Worm (Caenorhabditis elegans) whole organism, L1 larva: ENCODE data around the gene zif-1.

ENCODE experiments used
- C16A3.4 ChIP-seq: fragments of 150-350 bp; optimal IDR thresholded peaks from 2 replicates; lab custom pipeline; 2014; ENCODE audit warnings: missing biosample characterization, missing genetic modification characterization
- F16B12.6 ChIP-seq: fragments of 150-350 bp; optimal IDR thresholded peaks from 2 replicates; lab custom pipeline; 2014; ENCODE audit warnings: missing biosample characterization, missing genetic modification characterization
- aly-2 ChIP-seq: fragments of 150-350 bp; optimal IDR thresholded peaks from 2 replicates; lab custom pipeline; 2014; ENCODE audit warnings: missing biosample characterization, missing genetic modification characterization
- ceh-82 ChIP-seq, 3 experiments: fragments of 150-350 bp in 1 of 3; sonication (generic microtip) in 2 of 3; optimal IDR thresholded peaks; 2 replicates each; lab custom pipeline; 2014 to 2017; ENCODE audit warnings: missing biosample characterization in 3 of 3, missing genetic modification characterization in 3 of 3
- ces-1 ChIP-seq: fragments of 150-350 bp; optimal IDR thresholded peaks from 2 replicates; lab custom pipeline; 2014; ENCODE audit warnings: missing biosample characterization, missing genetic modification reagents, missing genetic modification characterization
- efl-3 ChIP-seq: fragments of 200-800 bp; sonication (Bioruptor generic); optimal IDR thresholded peaks from 2 replicates; lab custom pipeline; 2018; ENCODE audit warnings: mild to moderate bottlenecking, missing genetic modification characterization, missing compliant biosample characterization
- elt-2 ChIP-seq: sonication (generic microtip); optimal IDR thresholded peaks from 2 replicates; lab custom pipeline; 2016; ENCODE audit warnings: missing genetic modification characterization, mild to moderate bottlenecking, inconsistent platforms, missing compliant biosample characterization, missing genetic modification reagents
- elt-3 ChIP-seq, 6 experiments: fragments of 150-350 bp in 1 of 6; sonication (generic microtip); optimal IDR thresholded peaks; 2 replicates each; lab custom pipeline; 2017 to 2018; ENCODE audit warnings: missing biosample characterization in 6 of 6, missing genetic modification characterization in 6 of 6, inconsistent platforms in 1 of 6
- fkh-10 ChIP-seq: sonication (generic microtip); optimal IDR thresholded peaks from 2 replicates; lab custom pipeline; 2017; ENCODE audit warnings: missing biosample characterization, missing genetic modification reagents, missing genetic modification characterization
- fos-1 ChIP-seq: fragments of 150-350 bp; optimal IDR thresholded peaks from 2 replicates; lab custom pipeline; 2014; ENCODE audit warnings: missing biosample characterization, missing genetic modification characterization
- isw-1 ChIP-seq: fragments of 200-800 bp; sonication (Bioruptor generic); IDR thresholded peaks from 2 replicates; pipeline ENCODE4 v1.3.6; 2022; ENCODE audit warnings: missing genetic modification characterization, missing compliant biosample characterization
- jun-1 ChIP-seq: fragments of 150-350 bp; optimal IDR thresholded peaks from 2 replicates; lab custom pipeline; 2014; ENCODE audit warnings: missing biosample characterization, missing genetic modification reagents, missing genetic modification characterization
- lin-13 ChIP-seq: fragments of 150-350 bp; optimal IDR thresholded peaks from 2 replicates; lab custom pipeline; 2014; ENCODE audit warnings: missing biosample characterization, missing genetic modification reagents, missing genetic modification characterization
- lin-14 ChIP-seq: fragments of 200-800 bp; sonication (Bioruptor generic); optimal IDR thresholded peaks from 2 replicates; lab custom pipeline; 2018; ENCODE audit warnings: mild to moderate bottlenecking, missing genetic modification characterization, moderate library complexity, missing compliant biosample characterization
- lin-35 ChIP-seq, 2 experiments: fragments of 150-350 bp; optimal IDR thresholded peaks; 2 replicates each; lab custom pipeline; 2014; ENCODE audit warnings: missing biosample characterization in 2 of 2, missing genetic modification characterization in 2 of 2, missing genetic modification reagents in 2 of 2
- lin-39 ChIP-seq: fragments of 150-350 bp; optimal IDR thresholded peaks from 2 replicates; lab custom pipeline; 2014; ENCODE audit warnings: missing biosample characterization, missing genetic modification reagents, missing genetic modification characterization
- lir-3 ChIP-seq: sonication (generic microtip); optimal IDR thresholded peaks from 2 replicates; lab custom pipeline; 2016; ENCODE audit warnings: mild to moderate bottlenecking, missing genetic modification characterization, moderate library complexity, missing compliant biosample characterization; ENCODE audit not compliant: poor library complexity
- mab-9 ChIP-seq: fragments of 200-800 bp; sonication (Bioruptor generic); IDR thresholded peaks from 2 replicates; pipeline ENCODE4 v1.3.6; 2022; ENCODE audit warnings: missing genetic modification reagents, missing genetic modification characterization, missing compliant biosample characterization
- mef-2 ChIP-seq: fragments of 150-350 bp; optimal IDR thresholded peaks from 2 replicates; lab custom pipeline; 2014; ENCODE audit warnings: missing biosample characterization, missing genetic modification characterization
- mep-1 ChIP-seq: fragments of 150-350 bp; optimal IDR thresholded peaks from 2 replicates; lab custom pipeline; 2014; ENCODE audit warnings: missing biosample characterization, missing genetic modification characterization
- nhr-12 ChIP-seq: sonication (generic microtip); optimal IDR thresholded peaks from 2 replicates; lab custom pipeline; 2017; ENCODE audit warnings: missing biosample characterization, missing genetic modification characterization
- nhr-237 ChIP-seq: fragments of 150-350 bp; optimal IDR thresholded peaks from 2 replicates; lab custom pipeline; 2014; ENCODE audit warnings: missing biosample characterization, missing genetic modification characterization
- nhr-28 ChIP-seq: fragments of 150-350 bp; optimal IDR thresholded peaks from 2 replicates; lab custom pipeline; 2014; ENCODE audit warnings: missing biosample characterization, missing genetic modification characterization
- nhr-76 ChIP-seq: sonication (generic microtip); optimal IDR thresholded peaks from 2 replicates; lab custom pipeline; 2017; ENCODE audit warnings: missing biosample characterization, missing genetic modification characterization
- nhr-77 ChIP-seq: fragments of 150-350 bp; optimal IDR thresholded peaks from 2 replicates; lab custom pipeline; 2014; ENCODE audit warnings: missing biosample characterization, missing genetic modification characterization
- nhr-84 ChIP-seq: sonication (generic microtip); optimal IDR thresholded peaks from 2 replicates; lab custom pipeline; 2017; ENCODE audit warnings: missing biosample characterization, missing genetic modification characterization
- nhr-85 ChIP-seq: sonication (generic microtip); peaks from one replicate; lab custom pipeline; 2016; ENCODE audit warnings: missing genetic modification characterization, inconsistent platforms, missing compliant biosample characterization
- pag-3 ChIP-seq: sonication (generic microtip); optimal IDR thresholded peaks from 2 replicates; lab custom pipeline; 2017; ENCODE audit warnings: missing genetic modification characterization, mild to moderate bottlenecking, missing compliant biosample characterization, antibody characterized with exemption, borderline replicate concordance; ENCODE audit not compliant: insufficient read depth
- pax-3 ChIP-seq: fragments of 200-800 bp; sonication (Bioruptor generic); optimal IDR thresholded peaks from 2 replicates; lab custom pipeline; 2018; ENCODE audit warnings: mild to moderate bottlenecking, missing genetic modification characterization, moderate library complexity, missing compliant biosample characterization
- pqm-1 ChIP-seq: sonication (generic microtip); optimal IDR thresholded peaks from 3 replicates; lab custom pipeline; 2017; ENCODE audit warnings: missing biosample characterization, missing genetic modification characterization
- skn-1 ChIP-seq: fragments of 150-350 bp; optimal IDR thresholded peaks from 2 replicates; lab custom pipeline; 2014; ENCODE audit warnings: missing biosample characterization, missing genetic modification characterization
- snpc-4 ChIP-seq: fragments of 150-350 bp; optimal IDR thresholded peaks from 2 replicates; lab custom pipeline; 2014; ENCODE audit warnings: missing biosample characterization, missing genetic modification characterization
- sox-4 ChIP-seq: sonication (generic microtip); optimal IDR thresholded peaks from 2 replicates; lab custom pipeline; 2016; ENCODE audit warnings: missing genetic modification characterization, missing compliant biosample characterization
- sptf-1 ChIP-seq: fragments of 150-350 bp; optimal IDR thresholded peaks from 2 replicates; lab custom pipeline; 2014; ENCODE audit warnings: missing biosample characterization, missing genetic modification characterization
- sup-37 ChIP-seq: fragments of 200-800 bp; sonication (Bioruptor generic); optimal IDR thresholded peaks from 2 replicates; lab custom pipeline; 2018; ENCODE audit warnings: mild to moderate bottlenecking, missing genetic modification characterization, missing compliant biosample characterization
- swsn-7 ChIP-seq: sonication (generic microtip); optimal IDR thresholded peaks from 2 replicates; lab custom pipeline; 2016; ENCODE audit warnings: missing genetic modification characterization, missing compliant biosample characterization
- tbx-2 ChIP-seq: sonication (generic microtip); optimal IDR thresholded peaks from 2 replicates; lab custom pipeline; 2016; ENCODE audit warnings: missing genetic modification characterization, missing compliant biosample characterization
- unc-130 ChIP-seq: fragments of 150-350 bp; optimal IDR thresholded peaks from 2 replicates; lab custom pipeline; 2017; ENCODE audit warnings: missing biosample characterization, missing genetic modification characterization, inconsistent platforms
- unc-30 ChIP-seq: sonication (generic microtip); optimal IDR thresholded peaks from 2 replicates; lab custom pipeline; 2017; ENCODE audit warnings: missing biosample characterization, missing genetic modification characterization
- unc-62 ChIP-seq: fragments of 150-350 bp; optimal IDR thresholded peaks from 2 replicates; lab custom pipeline; 2014; ENCODE audit warnings: missing biosample characterization, missing genetic modification reagents, missing genetic modification characterization
- zip-4 ChIP-seq: fragments of 200-800 bp; sonication (Bioruptor generic); optimal IDR thresholded peaks from 2 replicates; lab custom pipeline; 2018; ENCODE audit warnings: mild to moderate bottlenecking, missing genetic modification characterization, moderate library complexity, missing compliant biosample characterization
- ztf-4 ChIP-seq: fragments of 150-350 bp; optimal IDR thresholded peaks from 2 replicates; lab custom pipeline; 2014; ENCODE audit warnings: missing biosample characterization, missing genetic modification characterization

Gene zif-1

DNA sequence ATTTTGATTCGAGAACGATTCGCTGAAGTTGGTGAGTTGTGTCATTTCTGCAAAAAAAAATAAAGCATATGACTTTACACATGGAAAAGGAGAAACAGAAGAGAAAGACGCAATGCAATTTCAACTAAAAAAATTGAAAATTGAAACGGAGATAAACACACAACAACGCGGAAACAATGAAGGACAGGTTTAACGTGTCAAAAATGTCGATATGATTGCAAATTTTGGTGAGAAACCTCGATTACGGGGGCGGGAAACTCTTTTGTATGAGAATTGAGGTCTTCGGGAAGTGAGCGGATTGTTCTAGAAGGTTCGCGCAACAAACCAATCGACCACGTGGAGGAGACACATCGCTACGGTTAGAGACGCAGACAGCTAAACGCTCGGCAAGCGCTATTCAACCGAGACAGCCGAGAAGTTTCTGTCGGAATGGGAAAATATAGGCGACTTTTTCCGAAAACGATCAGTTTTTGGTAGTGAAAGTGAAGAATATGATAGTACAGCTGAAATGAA lies 51.2 kb downstream of the zif-1 start, which contains the start of gene R107.5 (continued):
- no peak for TF ChIP-seq unc-62 (GFP tag; lab: Kevin White, UChicago)
- peak; percentile 89 for TF ChIP-seq tbx-2 (tag; lab: Kevin White, UChicago)
- peak; percentile 65 for TF ChIP-seq snpc-4 (tag; lab: Kevin White, UChicago)
- no peak for TF ChIP-seq sptf-1 (tag; lab: Kevin White, UChicago)
- TF ChIP-seq nhr-12, result no peak
- TF ChIP-seq mab-9 (GFP tag; lab: Robert Waterston, UW), result peak; percentile 97
- TF ChIP-seq elt-2 (tag; lab: Kevin White, UChicago), result peak; percentile 75
- TF ChIP-seq skn-1 (tag; lab: Kevin White, UChicago), result peak; percentile 95
- peak; percentile 27 for TF ChIP-seq pag-3 (tag; lab: Kevin White, UChicago)
- peak; percentile 22 for TF ChIP-seq sox-4
- peak; percentile 91 for TF ChIP-seq jun-1
- TF ChIP-seq nhr-85 (tag; lab: Kevin White, UChicago), result peak; percentile 98
- peak; percentile 66 to 88 (median 88) for TF ChIP-seq ceh-82 (tag; optimal IDR thresholded peaks at IDR 0.05; lab: Kevin White, UChicago)
- TF ChIP-seq pqm-1, result peak; percentile 41
- peak; percentile 83 for TF ChIP-seq C16A3.4
- peak; percentile 82 to 88 for TF ChIP-seq lin-35 (GFP tag; optimal IDR thresholded peaks at IDR 0.05; lab: Kevin White, UChicago)
- peak; percentile 97 for TF ChIP-seq swsn-7
- TF ChIP-seq nhr-28, result no peak
- TF ChIP-seq fkh-10 (GFP tag; lab: Kevin White, UChicago), result peak; percentile 4
- TF ChIP-seq unc-130, result peak; percentile 97
- TF ChIP-seq isw-1 (GFP tag; lab: Robert Waterston, UW), result peak; percentile 75
- TF ChIP-seq ztf-4, result peak; percentile 97
- TF ChIP-seq ces-1, result no peak
- TF ChIP-seq fos-1 (tag; lab: Kevin White, UChicago), result peak; percentile 26
- TF ChIP-seq F16B12.6, result no peak
- no peak for TF ChIP-seq nhr-76 (tag; lab: Kevin White, UChicago)
- TF ChIP-seq lir-3 (tag; lab: Kevin White, UChicago), result peak; percentile 49
- peak; percentile 65 for TF ChIP-seq sup-37 (GFP tag; lab: Kevin White, UChicago)
- no peak for TF ChIP-seq mef-2 (tag; lab: Kevin White, UChicago)
- TF ChIP-seq zip-4 (GFP tag; lab: Kevin White, UChicago), result peak; percentile 76
- peak; percentile 98 for TF ChIP-seq lin-14
- TF ChIP-seq aly-2 (tag; lab: Kevin White, UChicago), result peak; percentile 54
- TF ChIP-seq unc-30, result no peak
- peak; percentile 91 for TF ChIP-seq pax-3 (tag; lab: Kevin White, UChicago)
- TF ChIP-seq lin-13, result peak; percentile 89
- peak; percentile 94 for TF ChIP-seq mep-1
- no peak for TF ChIP-seq lin-39
- TF ChIP-seq elt-3 (tag; optimal IDR thresholded peaks at IDR 0.05; lab: Kevin White, UChicago), result peak in 4 of 6 experiments; percentile 50 to 96 (median 81)
- peak; percentile 93 for TF ChIP-seq nhr-237 (tag; lab: Kevin White, UChicago)
- TF ChIP-seq nhr-84 (tag; lab: Kevin White, UChicago), result no peak
- TF ChIP-seq nhr-77 (tag; lab: Kevin White, UChicago), result peak; percentile 68
- no peak for TF ChIP-seq efl-3 (GFP tag; lab: Kevin White, UChicago)
